Fruit fly (Drosophila melanogaster): ENCODE results near the gene CG11523.

CG11523 gene

dm6 chr3L:22277186-22277585 lies 10.7 kb upstream of the CG11523 start (continued):
- 0 out of 3 replicates have a peak, but pooled peaks have one; percentile 15 for TF ChIP-seq ase (GFP tag; IDR thresholded peaks at IDR 0.05)
- peak; percentile 30; the same call in 1 of the 2 replicates for TF ChIP-seq H2.0 (GFP tag; IDR thresholded peaks at IDR 0.05)
- TF ChIP-seq CG4424 (GFP tag; optimal IDR thresholded peaks at IDR 0.05) = peak; percentile 21
- no peak for TF ChIP-seq BtbVII (GFP tag; optimal IDR thresholded peaks at IDR 0.05)
- TF ChIP-seq inv (GFP tag; IDR thresholded peaks at IDR 0.05; ENCODE audit: partially characterized antibody) = no peak
- TF ChIP-seq CG15479 (GFP tag; optimal IDR thresholded peaks at IDR 0.05) = no peak
- no peak for TF ChIP-seq tap (tag; optimal IDR thresholded peaks at IDR 0.05)
- TF ChIP-seq YL-1 (GFP tag; optimal IDR thresholded peaks at IDR 0.05) = no peak
- TF ChIP-seq Sox100B (GFP tag; optimal IDR thresholded peaks at IDR 0.05) = no peak
- peak; percentile 10 for TF ChIP-seq CG13775 (GFP tag; optimal IDR thresholded peaks at IDR 0.05)
- peak; percentile 91 for TF ChIP-seq Med (GFP tag)
- no peak for TF ChIP-seq CG16813 (GFP tag; IDR thresholded peaks at IDR 0.05; ENCODE audit: partially characterized antibody)
- TF ChIP-seq CG43689 (GFP tag; IDR thresholded peaks at IDR 0.05) = no peak
- peak; percentile 91 for TF ChIP-seq Ets65A (GFP tag)
- TF ChIP-seq CG31365 (tag; optimal IDR thresholded peaks at IDR 0.05) = no peak
- no peak for TF ChIP-seq chm (GFP tag; IDR thresholded peaks at IDR 0.05)
- TF ChIP-seq CG11504 (tag; optimal IDR thresholded peaks at IDR 0.05) = no peak
- TF ChIP-seq Myb (GFP tag; optimal IDR thresholded peaks at IDR 0.05) = no peak
- TF ChIP-seq slou (GFP tag; optimal IDR thresholded peaks at IDR 0.05) = no peak
- TF ChIP-seq CG13296 (GFP tag; optimal IDR thresholded peaks at IDR 0.05) = peak; percentile 32
- no peak for TF ChIP-seq CG11456 (GFP tag; IDR thresholded peaks at IDR 0.05)
- TF ChIP-seq CG30403 (GFP tag; optimal IDR thresholded peaks at IDR 0.05) = no peak
- peak; percentile 27 for TF ChIP-seq CG30431 (GFP tag; optimal IDR thresholded peaks at IDR 0.05)
- TF ChIP-seq Blimp-1 (GFP tag; optimal IDR thresholded peaks at IDR 0.05) = no peak
- TF ChIP-seq CG6791 (GFP tag; IDR thresholded peaks at IDR 0.05; ENCODE audit: partially characterized antibody) = no peak
- TF ChIP-seq kni (GFP tag; optimal IDR thresholded peaks at IDR 0.05) = no peak
- no peak for TF ChIP-seq CG13424 (tag; optimal IDR thresholded peaks at IDR 0.05)
- no peak for TF ChIP-seq rib (GFP tag; IDR thresholded peaks at IDR 0.05)
- peak; percentile 38; the same call in 1 of the 2 replicates for TF ChIP-seq CG14441 (GFP tag; IDR thresholded peaks at IDR 0.05)
- peak; percentile 12 for TF ChIP-seq zf30C (GFP tag; optimal IDR thresholded peaks at IDR 0.05)
- peak; percentile 48; the same call in 1 of the 2 replicates for TF ChIP-seq sisA (GFP tag; IDR thresholded peaks at IDR 0.05)
- TF ChIP-seq CG10267 (tag; optimal IDR thresholded peaks at IDR 0.05) = no peak
- peak; percentile 14 for TF ChIP-seq ewg (GFP tag; optimal IDR thresholded peaks at IDR 0.05)
- no peak for TF ChIP-seq CG12659 (GFP tag; optimal IDR thresholded peaks at IDR 0.05)
- TF ChIP-seq CG7372 (GFP tag; IDR thresholded peaks at IDR 0.05) = peak; percentile 51
- peak; percentile 42; the same call in 1 of the 2 replicates for TF ChIP-seq NFAT (GFP tag; IDR thresholded peaks at IDR 0.05)
- no peak for TF ChIP-seq HmgZ (tag; optimal IDR thresholded peaks at IDR 0.05)
- no peak for TF ChIP-seq da (GFP tag; optimal IDR thresholded peaks at IDR 0.05)
- TF ChIP-seq CG5245 (GFP tag; optimal IDR thresholded peaks at IDR 0.05) = no peak
- TF ChIP-seq CG3847 (GFP tag; IDR thresholded peaks at IDR 0.05) = peak; percentile 47
- TF ChIP-seq dmrt11E (tag; optimal IDR thresholded peaks at IDR 0.05) = peak; percentile 30
- peak; percentile 71 for TF ChIP-seq Ptx1 (GFP tag; IDR thresholded peaks at IDR 0.05)
- no peak for TF ChIP-seq CG2199 (GFP tag; IDR thresholded peaks at IDR 0.05)
- TF ChIP-seq CG32772 (GFP tag; IDR thresholded peaks at IDR 0.05) = peak; percentile 56
- TF ChIP-seq salm (tag; optimal IDR thresholded peaks at IDR 0.05) = no peak
- peak; percentile 30 for TF ChIP-seq HHEX (GFP tag; optimal IDR thresholded peaks at IDR 0.05)
- TF ChIP-seq Mrtf (GFP tag; IDR thresholded peaks at IDR 0.05) = peak; percentile 67; the same call in 1 of the 3 replicates
- TF ChIP-seq trem (tag; optimal IDR thresholded peaks at IDR 0.05) = peak; percentile 13
- no peak for TF ChIP-seq CG10321 (GFP tag; IDR thresholded peaks at IDR 0.05)
- peak; percentile 21 for TF ChIP-seq Six4 (GFP tag; optimal IDR thresholded peaks at IDR 0.05)
- no peak for TF ChIP-seq Dp (GFP tag; optimal IDR thresholded peaks at IDR 0.05)

All from whole organism, embryonic.